Fruit fly (Drosophila melanogaster) whole organism, embryonic: ENCODE measurements around the gene CG7963.

Experiments
- B-H2 ChIP-seq: fragments of 200-800 bp; sonication (Bioruptor generic); optimal IDR thresholded peaks from 2 replicates; lab custom pipeline; 2018; ENCODE audit warnings: missing biosample characterization, mild to moderate bottlenecking, missing genetic modification characterization
- CG10267 ChIP-seq: fragments of 200-800 bp; sonication (Bioruptor generic); optimal IDR thresholded peaks from 2 replicates; lab custom pipeline; 2018; ENCODE audit warnings: missing biosample characterization, mild to moderate bottlenecking, missing genetic modification characterization, moderate library complexity
- CG10366 ChIP-seq: fragments of 200-800 bp; sonication (Bioruptor generic); IDR thresholded peaks from 2 replicates; pipeline ENCODE4 v1.3.6; 2022; ENCODE audit warnings: missing biosample characterization, missing genetic modification characterization
- CG11695 ChIP-seq: fragments of 200-800 bp; sonication (Bioruptor generic); IDR thresholded peaks from 3 replicates; pipeline ENCODE4 v1.3.6; 2022; ENCODE audit warnings: missing biosample characterization, missing genetic modification characterization
- CG15073 ChIP-seq: fragments of 200-800 bp; sonication (Bioruptor generic); optimal IDR thresholded peaks from 2 replicates; lab custom pipeline; 2016; ENCODE audit warnings: missing biosample characterization, missing genetic modification characterization
- CG1529 ChIP-seq: fragments of 200-800 bp; sonication (Bioruptor generic); optimal IDR thresholded peaks from 3 replicates; lab custom pipeline; 2018; ENCODE audit warnings: missing biosample characterization, missing genetic modification characterization
- CG17568 ChIP-seq: fragments of 200-800 bp; sonication (Bioruptor generic); optimal IDR thresholded peaks from 2 replicates; lab custom pipeline; 2018; ENCODE audit warnings: missing biosample characterization, mild to moderate bottlenecking, missing genetic modification characterization, moderate library complexity
- CG2116 ChIP-seq: fragments of 200-800 bp; sonication (Bioruptor generic); optimal IDR thresholded peaks from 3 replicates; lab custom pipeline; 2018; ENCODE audit warnings: missing biosample characterization, mild to moderate bottlenecking, missing genetic modification characterization
- CG31224 ChIP-seq: fragments of 200-800 bp; sonication (Bioruptor generic); IDR thresholded peaks from 2 replicates; pipeline ENCODE4 v1.3.6; 2022; ENCODE audit warnings: missing biosample characterization, missing genetic modification characterization
- CG32767 ChIP-seq: fragments of 200-800 bp; sonication (Bioruptor generic); IDR thresholded peaks from 2 replicates; pipeline ENCODE4 v1.3.6; 2022; ENCODE audit warnings: missing biosample characterization, missing genetic modification characterization
- CG33213 ChIP-seq: fragments of 200-800 bp; sonication (Bioruptor generic); optimal IDR thresholded peaks from 3 replicates; lab custom pipeline; 2016; ENCODE audit warnings: missing biosample characterization, missing genetic modification characterization
- CG42726 ChIP-seq: fragments of 200-800 bp; sonication (Bioruptor generic); IDR thresholded peaks from 2 replicates; pipeline ENCODE4 v1.3.6; 2022; ENCODE audit warnings: missing biosample characterization, missing genetic modification characterization; ENCODE audit not compliant: partially characterized antibody
- CG4360 ChIP-seq: fragments of 200-800 bp; sonication (Bioruptor generic); IDR thresholded peaks from 2 replicates; pipeline ENCODE4 v1.3.6; 2022; ENCODE audit warnings: missing biosample characterization, missing genetic modification characterization
- CG4854 ChIP-seq: fragments of 200-800 bp; sonication (Bioruptor generic); optimal IDR thresholded peaks from 2 replicates; lab custom pipeline; 2016; ENCODE audit warnings: missing biosample characterization, missing genetic modification characterization, inconsistent platforms
- CG6765 ChIP-seq: fragments of 200-800 bp; sonication (Bioruptor generic); optimal IDR thresholded peaks from 3 replicates; lab custom pipeline; 2017; ENCODE audit warnings: missing biosample characterization, mild to moderate bottlenecking, missing genetic modification characterization
- CG7963 ChIP-seq: fragments of 200-800 bp; sonication (Bioruptor generic); IDR thresholded peaks from 3 replicates; pipeline ENCODE4 v1.3.6; 2022; ENCODE audit warnings: missing biosample characterization, missing genetic modification characterization; ENCODE audit not compliant: partially characterized antibody
- CG9797 ChIP-seq: fragments of 200-800 bp; sonication (Bioruptor generic); optimal IDR thresholded peaks from 3 replicates; lab custom pipeline; 2018; ENCODE audit warnings: missing biosample characterization, mild to moderate bottlenecking, missing genetic modification characterization
- Chrac-16 ChIP-seq: fragments of 200-800 bp; sonication (Bioruptor generic); optimal IDR thresholded peaks from 3 replicates; lab custom pipeline; 2016; ENCODE audit warnings: missing biosample characterization, missing genetic modification characterization
- Dfd ChIP-seq, 2 experiments: fragments of >200 bp; optimal IDR thresholded peaks; 2 replicates each; lab custom pipeline; 2017; ENCODE audit warnings: missing biosample characterization in 2 of 2, missing genetic modification characterization in 2 of 2
- Dip3 ChIP-seq: fragments of 200-800 bp; sonication (Bioruptor generic); optimal IDR thresholded peaks from 3 replicates; lab custom pipeline; 2016; ENCODE audit warnings: missing biosample characterization, missing genetic modification characterization
- HLH4C ChIP-seq: fragments of 200-800 bp; sonication (Bioruptor generic); IDR thresholded peaks from 3 replicates; pipeline ENCODE4 v1.3.6; 2022; ENCODE audit warnings: missing biosample characterization, missing genetic modification characterization; ENCODE audit not compliant: partially characterized antibody
- HLHmδ ChIP-seq: fragments of 200-800 bp; sonication (Bioruptor generic); optimal IDR thresholded peaks from 2 replicates; lab custom pipeline; 2018; ENCODE audit warnings: missing biosample characterization, mild to moderate bottlenecking, missing genetic modification characterization, moderate library complexity
- Hand ChIP-seq: fragments of 200-800 bp; sonication (Bioruptor generic); optimal IDR thresholded peaks from 2 replicates; lab custom pipeline; 2017; ENCODE audit warnings: mild to moderate bottlenecking, missing biosample characterization, missing genetic modification reagents, missing genetic modification characterization
- Hsf ChIP-seq: fragments of 200-800 bp; sonication (Bioruptor generic); optimal IDR thresholded peaks from 3 replicates; lab custom pipeline; 2016; ENCODE audit warnings: missing biosample characterization, missing genetic modification characterization
- Kr ChIP-seq: fragments of 200-800 bp; sonication (Bioruptor generic); optimal IDR thresholded peaks from 2 replicates; lab custom pipeline; 2017; ENCODE audit warnings: missing biosample characterization, mild to moderate bottlenecking, missing genetic modification characterization
- Lim3 ChIP-seq: fragments of 200-800 bp; sonication (Bioruptor generic); IDR thresholded peaks from 2 replicates; pipeline ENCODE4 v1.3.6; 2022; ENCODE audit warnings: missing biosample characterization, missing genetic modification characterization
- MBD-R2 ChIP-seq: fragments of 200-800 bp; sonication (Bioruptor generic); IDR thresholded peaks from 2 replicates; pipeline ENCODE4 v1.3.6; 2022; ENCODE audit warnings: missing biosample characterization, missing genetic modification characterization
- Mrtf ChIP-seq: fragments of 200-800 bp; sonication (Bioruptor generic); IDR thresholded peaks from 3 replicates; pipeline ENCODE4 v1.3.6; 2022; ENCODE audit warnings: missing biosample characterization, missing genetic modification characterization
- Sry-β ChIP-seq: fragments of 200-800 bp; sonication (Bioruptor generic); optimal IDR thresholded peaks from 2 replicates; lab custom pipeline; 2018; ENCODE audit warnings: missing biosample characterization, mild to moderate bottlenecking, missing genetic modification characterization, moderate library complexity
- Sry-δ ChIP-seq: fragments of 200-800 bp; sonication (Bioruptor generic); optimal IDR thresholded peaks from 2 replicates; lab custom pipeline; 2016; ENCODE audit warnings: missing biosample characterization, missing genetic modification characterization
- Tbp ChIP-seq: fragments of >200 bp; optimal IDR thresholded peaks from 2 replicates; lab custom pipeline; 2018; ENCODE audit warnings: missing biosample characterization, missing genetic modification characterization
- Usf ChIP-seq: fragments of 200-800 bp; sonication (Bioruptor generic); optimal IDR thresholded peaks from 2 replicates; lab custom pipeline; 2017; ENCODE audit warnings: missing genotype, missing biosample characterization, missing genetic modification characterization
- ap ChIP-seq: fragments of 200-800 bp; sonication (Bioruptor generic); IDR thresholded peaks from 2 replicates; pipeline ENCODE4 v1.3.6; 2022; ENCODE audit warnings: missing biosample characterization, missing genetic modification characterization
- bsh ChIP-seq, 2 experiments: fragments of 200-800 bp; sonication (Bioruptor generic); optimal IDR thresholded peaks; 2 replicates each; lab custom pipeline; 2017 to 2018; ENCODE audit warnings: mild to moderate bottlenecking in 2 of 2, missing biosample characterization in 2 of 2, missing genetic modification characterization in 2 of 2, moderate library complexity in 1 of 2
- chinmo ChIP-seq: fragments of 200-800 bp; sonication (Bioruptor generic); IDR thresholded peaks from 4 replicates; pipeline ENCODE4 v1.3.6; 2022; ENCODE audit warnings: missing biosample characterization, missing genetic modification characterization; ENCODE audit not compliant: partially characterized antibody
- chn ChIP-seq: fragments of 200-800 bp; sonication (Bioruptor generic); optimal IDR thresholded peaks from 2 replicates; lab custom pipeline; 2016; ENCODE audit warnings: missing biosample characterization, missing genetic modification characterization
- danr ChIP-seq: fragments of 200-800 bp; sonication (Bioruptor generic); IDR thresholded peaks from 2 replicates; pipeline ENCODE4 v1.3.6; 2022; ENCODE audit warnings: missing biosample characterization, missing genetic modification characterization
- dpn ChIP-seq, 2 experiments: fragments of 200-800 bp; sonication (Bioruptor generic); optimal IDR thresholded peaks; 3 replicates each; lab custom pipeline; 2016; ENCODE audit warnings: missing biosample characterization in 2 of 2, missing genetic modification characterization in 2 of 2
- dysf ChIP-seq: fragments of 200-800 bp; sonication (Bioruptor generic); IDR thresholded peaks from 3 replicates; pipeline ENCODE4 v1.3.6; 2022; ENCODE audit warnings: missing biosample characterization, missing genetic modification characterization
- eyg ChIP-seq: fragments of 200-800 bp; sonication (Bioruptor generic); optimal IDR thresholded peaks from 3 replicates; lab custom pipeline; 2016; ENCODE audit warnings: missing biosample characterization, missing genetic modification characterization
- kah ChIP-seq: fragments of 200-800 bp; sonication (Bioruptor generic); optimal IDR thresholded peaks from 2 replicates; lab custom pipeline; 2018; ENCODE audit warnings: missing biosample characterization, mild to moderate bottlenecking, missing genetic modification characterization
- knrl ChIP-seq: fragments of 200-800 bp; sonication (Bioruptor generic); IDR thresholded peaks from 3 replicates; pipeline ENCODE4 v1.3.6; 2022; ENCODE audit warnings: missing biosample characterization, missing genetic modification characterization; ENCODE audit not compliant: partially characterized antibody
- luna ChIP-seq: fragments of 200-800 bp; sonication (Bioruptor generic); optimal IDR thresholded peaks from 2 replicates; lab custom pipeline; 2016; ENCODE audit warnings: missing biosample characterization, missing genetic modification characterization
- pan ChIP-seq, 4 experiments: fragments of >200 bp in 3 of 4; fragments of 200-800 bp in 1 of 4; sonication (Bioruptor generic) in 1 of 4; optimal IDR thresholded peaks in 3 of 4; IDR thresholded peaks in 1 of 4; 2 replicates each; pipeline versions ENCODE4 v1.3.6 to Lab custom; 2017 to 2022; ENCODE audit warnings: missing biosample characterization in 2 of 4, missing genetic modification characterization in 2 of 4, mixed read lengths in 1 of 4
- pb ChIP-seq: fragments of 200-800 bp; sonication (Bioruptor generic); optimal IDR thresholded peaks from 3 replicates; lab custom pipeline; 2016; ENCODE audit warnings: missing biosample characterization, missing genetic modification characterization
- phol ChIP-seq: fragments of 200-800 bp; sonication (Bioruptor generic); optimal IDR thresholded peaks from 3 replicates; lab custom pipeline; 2018; ENCODE audit warnings: missing biosample characterization, mild to moderate bottlenecking, missing genetic modification characterization, moderate library complexity
- salm ChIP-seq: fragments of 200-800 bp; sonication (Bioruptor generic); optimal IDR thresholded peaks from 2 replicates; lab custom pipeline; 2018; ENCODE audit warnings: missing biosample characterization, mild to moderate bottlenecking, missing genetic modification characterization
- stwl ChIP-seq: fragments of 200-800 bp; sonication (Bioruptor generic); optimal IDR thresholded peaks from 3 replicates; lab custom pipeline; 2018; ENCODE audit warnings: missing biosample characterization, mild to moderate bottlenecking, missing genetic modification characterization, moderate library complexity
- trem ChIP-seq: fragments of 200-800 bp; optimal IDR thresholded peaks from 3 replicates; lab custom pipeline; 2019; ENCODE audit warnings: missing biosample characterization, mild to moderate bottlenecking, missing genetic modification characterization, moderate library complexity
- vvl ChIP-seq: fragments of 200-800 bp; sonication (Bioruptor generic); IDR thresholded peaks from 2 replicates; pipeline ENCODE4 v1.3.6; 2022; ENCODE audit warnings: missing biosample characterization, missing genetic modification characterization

The CG7963 gene

dm6 chr3R:8355579-8355978, 7.0 kb upstream of the CG7963 start (continued):
- TF ChIP-seq CG1529 (GFP tag; lab: Kevin White, UChicago): peak; percentile 77
- peak; percentile 63 for TF ChIP-seq CG4360
- TF ChIP-seq Chrac-16 (GFP tag; lab: Kevin White, UChicago): peak; percentile 95
- peak; percentile 96 for TF ChIP-seq CG33213 (GFP tag; lab: Kevin White, UChicago)
- peak; percentile 44 for TF ChIP-seq kah
- TF ChIP-seq B-H2 (GFP tag; lab: Kevin White, UChicago): peak; percentile 90
- TF ChIP-seq Sry-β (GFP tag; lab: Kevin White, UChicago): no peak
- peak; percentile 96 for TF ChIP-seq Hsf
- no peak for TF ChIP-seq pan (optimal IDR thresholded peaks at IDR 0.05; lab: Kevin White, UChicago)
- peak in 1 of 2 experiments; percentile 95 for TF ChIP-seq pan (GFP tag; optimal IDR thresholded peaks at IDR 0.05 in 1 of 2, IDR thresholded peaks at IDR 0.05 in 1 of 2)
- peak; percentile 90 for TF ChIP-seq MBD-R2 (GFP tag; lab: Robert Waterston, UW)
- no peak for TF ChIP-seq CG7963
- TF ChIP-seq pb (GFP tag; lab: Kevin White, UChicago): peak; percentile 96
- peak; percentile 96 for TF ChIP-seq CG11695 (GFP tag; lab: Robert Waterston, UW)
- peak; percentile 60 for TF ChIP-seq Sry-δ (GFP tag; lab: Kevin White, UChicago)
- TF ChIP-seq Mrtf: peak; percentile 94
- peak; percentile 90 for TF ChIP-seq Dip3 (GFP tag; lab: Kevin White, UChicago)
- TF ChIP-seq CG4854: peak; percentile 92
- peak; percentile 93 for TF ChIP-seq CG6765 (GFP tag; lab: Kevin White, UChicago)
- no peak for TF ChIP-seq CG42726 (GFP tag; lab: Robert Waterston, UW)
- TF ChIP-seq CG31224 (GFP tag; lab: Robert Waterston, UW): peak; percentile 93
- no peak for TF ChIP-seq Kr (GFP tag; lab: Kevin White, UChicago)
- peak in 1 of 2 experiments; percentile 60 for TF ChIP-seq Dfd (GFP tag; optimal IDR thresholded peaks at IDR 0.05; lab: Kevin White, UChicago)
- TF ChIP-seq CG32767 (GFP tag; lab: Robert Waterston, UW): peak; percentile 91
- peak; percentile 97 for TF ChIP-seq vvl (GFP tag; lab: Robert Waterston, UW)
- peak; percentile 53 for TF ChIP-seq CG2116 (GFP tag; lab: Kevin White, UChicago)
- no peak for TF ChIP-seq CG9797 (GFP tag; lab: Kevin White, UChicago)
- TF ChIP-seq CG10366 (GFP tag; lab: Robert Waterston, UW): peak; percentile 94
- TF ChIP-seq chn (GFP tag; lab: Kevin White, UChicago): peak; percentile 95
- TF ChIP-seq phol: peak; percentile 91
- no peak for TF ChIP-seq HLHmδ (GFP tag; lab: Kevin White, UChicago)
- peak; percentile 43 to 93 for TF ChIP-seq bsh (GFP tag; optimal IDR thresholded peaks at IDR 0.05; lab: Kevin White, UChicago)
- TF ChIP-seq stwl (tag; lab: Kevin White, UChicago): peak; percentile 12
- peak; percentile 87 for TF ChIP-seq ap
- TF ChIP-seq salm (tag; lab: Kevin White, UChicago): peak; percentile 88
- TF ChIP-seq Tbp (GFP tag; lab: Kevin White, UChicago): no peak
- peak; percentile 81 for TF ChIP-seq danr (GFP tag; lab: Robert Waterston, UW)
- TF ChIP-seq dysf (GFP tag; lab: Robert Waterston, UW): peak; percentile 96
- no peak for TF ChIP-seq HLH4C (GFP tag; lab: Robert Waterston, UW)
- peak; percentile 94 for TF ChIP-seq CG17568
- peak; percentile 97 for TF ChIP-seq dpn (GFP tag; optimal IDR thresholded peaks at IDR 0.05; lab: Kevin White, UChicago)
- peak; percentile 51 for TF ChIP-seq Usf
- TF ChIP-seq CG10267 (tag; lab: Kevin White, UChicago): peak; percentile 85
- TF ChIP-seq Lim3 (GFP tag; lab: Robert Waterston, UW): peak; percentile 80
- TF ChIP-seq eyg: peak; percentile 96
- peak; percentile 95 for TF ChIP-seq luna
- peak; percentile 94 for TF ChIP-seq Hand (GFP tag; lab: Kevin White, UChicago)
- TF ChIP-seq chinmo (GFP tag; lab: Robert Waterston, UW): no peak
- TF ChIP-seq CG15073 (GFP tag; lab: Kevin White, UChicago): peak; percentile 53
- no peak for TF ChIP-seq knrl (GFP tag; lab: Robert Waterston, UW)
- peak; percentile 83 for TF ChIP-seq trem (tag; lab: Kevin White, UChicago)
